Fruit fly (Drosophila melanogaster): ENCODE data around the gene CG42779.

The CG42779 gene

dm6 chr3R:17077968-17078417 is 43.4 kb upstream of the CG42779 start (continued):
- TF ChIP-seq bowl (GFP tag; IDR thresholded peaks at IDR 0.05), result 0 out of 2 replicates have a peak, but pooled peaks have one; percentile 31
- TF ChIP-seq CG17829 (tag; optimal IDR thresholded peaks at IDR 0.05), result peak; percentile 18
- TF ChIP-seq CG6175 (GFP tag; IDR thresholded peaks at IDR 0.05), result peak; percentile 70; the same call in 1 of the 3 replicates
- TF ChIP-seq lab (GFP tag; optimal IDR thresholded peaks at IDR 0.05), result peak; percentile 64
- no peak for TF ChIP-seq Max (GFP tag; optimal IDR thresholded peaks at IDR 0.05)
- TF ChIP-seq gsb (GFP tag; IDR thresholded peaks at IDR 0.05), result no peak
- TF ChIP-seq CG12659 (GFP tag; optimal IDR thresholded peaks at IDR 0.05), result no peak
- peak; percentile 11 for TF ChIP-seq CG12219 (GFP tag; optimal IDR thresholded peaks at IDR 0.05)
- no peak for TF ChIP-seq Mrtf (GFP tag; IDR thresholded peaks at IDR 0.05)
- no peak for TF ChIP-seq fru (optimal IDR thresholded peaks at IDR 0.05)
- no peak for TF ChIP-seq abd-A (tag; optimal IDR thresholded peaks at IDR 0.05)
- no peak for TF ChIP-seq Atf3 (GFP tag; optimal IDR thresholded peaks at IDR 0.05)
- TF ChIP-seq CG7357 (GFP tag; IDR thresholded peaks at IDR 0.05), result no peak
- peak; percentile 17 for TF ChIP-seq CG3281 (GFP tag; optimal IDR thresholded peaks at IDR 0.05)
- no peak for TF ChIP-seq Sry-δ (GFP tag; optimal IDR thresholded peaks at IDR 0.05)
- no peak; the same call in 1 of the 2 replicates for TF ChIP-seq CG14014 (GFP tag; IDR thresholded peaks at IDR 0.05)
- no peak for TF ChIP-seq gcm (GFP tag; optimal IDR thresholded peaks at IDR 0.05)
- TF ChIP-seq Fer1 (GFP tag; optimal IDR thresholded peaks at IDR 0.05), result peak; percentile 24
- TF ChIP-seq CrebB (tag; optimal IDR thresholded peaks at IDR 0.05), result peak; percentile 44
- no peak for TF ChIP-seq CG18619 (GFP tag; optimal IDR thresholded peaks at IDR 0.05)
- TF ChIP-seq rib (GFP tag; IDR thresholded peaks at IDR 0.05), result peak; percentile 71
- TF ChIP-seq CG3847 (GFP tag; IDR thresholded peaks at IDR 0.05), result no peak
- no peak for TF ChIP-seq Eip74EF (GFP tag; optimal IDR thresholded peaks at IDR 0.05)
- TF ChIP-seq bbx (GFP tag; IDR thresholded peaks at IDR 0.05; ENCODE audit: partially characterized antibody), result 0 out of 2 replicates have a peak, but pooled peaks have one; percentile 29
- no peak for TF ChIP-seq cato (GFP tag; optimal IDR thresholded peaks at IDR 0.05; ENCODE audit: borderline replicate concordance)
- TF ChIP-seq sc (optimal IDR thresholded peaks at IDR 0.05), result no peak
- no peak for TF ChIP-seq sc (GFP tag; optimal IDR thresholded peaks at IDR 0.05)
- TF ChIP-seq CG7556 (GFP tag; optimal IDR thresholded peaks at IDR 0.05), result no peak
- TF ChIP-seq zf30C (GFP tag; optimal IDR thresholded peaks at IDR 0.05), result no peak
- TF ChIP-seq sug (tag; optimal IDR thresholded peaks at IDR 0.05), result peak; percentile 90
- no peak for TF ChIP-seq lov (optimal IDR thresholded peaks at IDR 0.05)
- TF ChIP-seq lov (GFP tag; IDR thresholded peaks at IDR 0.05), result 0 out of 3 replicates have a peak, but pooled peaks have one; percentile 18
- peak; percentile 79 for TF ChIP-seq cwo (GFP tag; optimal IDR thresholded peaks at IDR 0.05)
- TF ChIP-seq CG31365 (tag; optimal IDR thresholded peaks at IDR 0.05), result no peak
- TF ChIP-seq CG30403 (GFP tag; optimal IDR thresholded peaks at IDR 0.05), result no peak
- TF ChIP-seq kah (GFP tag; optimal IDR thresholded peaks at IDR 0.05), result no peak
- no peak for TF ChIP-seq bigmax (GFP tag; optimal IDR thresholded peaks at IDR 0.05)
- TF ChIP-seq CG12744 (GFP tag; optimal IDR thresholded peaks at IDR 0.05), result no peak
- TF ChIP-seq CG6689 (GFP tag; IDR thresholded peaks at IDR 0.05), result no peak
- TF ChIP-seq Dip2 (GFP tag; IDR thresholded peaks at IDR 0.05), result no peak
- peak; percentile 47 for TF ChIP-seq CG9932 (GFP tag; IDR thresholded peaks at IDR 0.05)
- TF ChIP-seq CG6254 (GFP tag; optimal IDR thresholded peaks at IDR 0.05), result no peak
- peak; percentile 38 for TF ChIP-seq B-H2 (GFP tag; optimal IDR thresholded peaks at IDR 0.05)
- TF ChIP-seq mirr (GFP tag; optimal IDR thresholded peaks at IDR 0.05), result peak; percentile 86
- TF ChIP-seq ken (GFP tag; IDR thresholded peaks at IDR 0.05), result no peak
- TF ChIP-seq tio (GFP tag; optimal IDR thresholded peaks at IDR 0.05), result no peak
- TF ChIP-seq grau (tag; optimal IDR thresholded peaks at IDR 0.05), result no peak
- no peak for TF ChIP-seq en (GFP tag; optimal IDR thresholded peaks at IDR 0.05)
- no peak for TF ChIP-seq CG5180 (GFP tag; optimal IDR thresholded peaks at IDR 0.05)
- no peak for TF ChIP-seq repo (GFP tag; optimal IDR thresholded peaks at IDR 0.05)
- no peak for TF ChIP-seq gfzf (GFP tag; optimal IDR thresholded peaks at IDR 0.05)

Measured in whole organism, embryonic.